Worm (Caenorhabditis elegans) whole organism, L3 larva: ENCODE results near the gene col-38.
A peak's percentile ranks its signal among the peaks of the same experiment; 100 is the strongest.

Experiments used
- R02D3.7 ChIP-seq: fragments of 150-350 bp; optimal IDR thresholded peaks from 2 replicates; lab custom pipeline; 2014; ENCODE audit warnings: missing biosample characterization, missing genetic modification characterization
- ZK546.5 ChIP-seq: sonication (generic microtip); optimal IDR thresholded peaks from 2 replicates; lab custom pipeline; 2017; ENCODE audit warnings: missing biosample characterization, missing genetic modification characterization
- aly-2 ChIP-seq: fragments of 150-350 bp; optimal IDR thresholded peaks from 2 replicates; lab custom pipeline; 2014; ENCODE audit warnings: missing biosample characterization, missing genetic modification characterization
- ama-1 ChIP-seq: fragments of 150-350 bp; optimal IDR thresholded peaks from 2 replicates; lab custom pipeline; 2018
- ceh-16 ChIP-seq: sonication (generic microtip); optimal IDR thresholded peaks from 2 replicates; lab custom pipeline; 2017; ENCODE audit warnings: missing biosample characterization, missing genetic modification characterization
- ceh-82 ChIP-seq: fragments of 150-350 bp; optimal IDR thresholded peaks from 2 replicates; lab custom pipeline; 2014; ENCODE audit warnings: missing biosample characterization, missing genetic modification characterization
- elt-1 ChIP-seq: fragments of 150-350 bp; optimal IDR thresholded peaks from 2 replicates; lab custom pipeline; 2014; ENCODE audit warnings: missing biosample characterization, missing genetic modification characterization
- elt-2 ChIP-seq: sonication (generic microtip); optimal IDR thresholded peaks from 2 replicates; lab custom pipeline; 2016; ENCODE audit warnings: missing genetic modification reagents, mild to moderate bottlenecking, missing genetic modification characterization, missing compliant biosample characterization
- elt-3 ChIP-seq, 3 experiments: fragments of 150-350 bp in 1 of 3; sonication (generic microtip) in 2 of 3; optimal IDR thresholded peaks; 2 replicates in 2 of 3; 4 replicates in 1 of 3; lab custom pipeline; 2014 to 2017; ENCODE audit warnings: missing biosample characterization in 3 of 3, missing genetic modification characterization in 3 of 3
- fkh-10 ChIP-seq: sonication (generic microtip); optimal IDR thresholded peaks from 2 replicates; lab custom pipeline; 2017; ENCODE audit warnings: missing biosample characterization, missing genetic modification reagents, missing genetic modification characterization
- fkh-2 ChIP-seq: fragments of 150-350 bp; optimal IDR thresholded peaks from 2 replicates; lab custom pipeline; 2014; ENCODE audit warnings: missing biosample characterization, missing genetic modification reagents, missing genetic modification characterization
- hmg-11 ChIP-seq: sonication (generic microtip); optimal IDR thresholded peaks from 2 replicates; lab custom pipeline; 2016; ENCODE audit warnings: missing genetic modification characterization, missing compliant biosample characterization
- lin-15B ChIP-seq: fragments of 150-350 bp; optimal IDR thresholded peaks from 2 replicates; lab custom pipeline; 2014; ENCODE audit warnings: missing biosample characterization, missing genetic modification characterization
- lin-39 ChIP-seq: fragments of 150-350 bp; optimal IDR thresholded peaks from 2 replicates; lab custom pipeline; 2018; ENCODE audit warnings: missing biosample characterization, missing genetic modification reagents, missing genetic modification characterization
- lsy-12 ChIP-seq: sonication (generic microtip); optimal IDR thresholded peaks from 2 replicates; lab custom pipeline; 2016; ENCODE audit warnings: mild to moderate bottlenecking, missing genetic modification characterization, missing compliant biosample characterization
- mdl-1 ChIP-seq: fragments of 150-350 bp; optimal IDR thresholded peaks from 2 replicates; lab custom pipeline; 2014; ENCODE audit warnings: missing biosample characterization, missing genetic modification characterization
- mml-1 ChIP-seq: fragments of 150-350 bp; sonication (generic microtip); optimal IDR thresholded peaks from 3 replicates; lab custom pipeline; 2014; ENCODE audit warnings: missing biosample characterization, missing genetic modification characterization
- nfya-1 ChIP-seq: sonication (generic microtip); optimal IDR thresholded peaks from 2 replicates; lab custom pipeline; 2017; ENCODE audit warnings: missing genetic modification characterization, mild to moderate bottlenecking, missing compliant biosample characterization, antibody characterized with exemption, moderate library complexity; ENCODE audit not compliant: insufficient read depth
- nhr-11 ChIP-seq: fragments of 150-350 bp; optimal IDR thresholded peaks from 2 replicates; lab custom pipeline; 2014; ENCODE audit warnings: missing biosample characterization, missing genetic modification characterization
- nhr-12 ChIP-seq: fragments of 150-350 bp; optimal IDR thresholded peaks from 2 replicates; lab custom pipeline; 2014; ENCODE audit warnings: missing biosample characterization, missing genetic modification characterization
- nhr-25 ChIP-seq: sonication (generic microtip); optimal IDR thresholded peaks from 2 replicates; lab custom pipeline; 2017; ENCODE audit warnings: missing biosample characterization, missing genetic modification characterization
- nhr-28 ChIP-seq: fragments of 150-350 bp; optimal IDR thresholded peaks from 2 replicates; lab custom pipeline; 2014; ENCODE audit warnings: missing biosample characterization, missing genetic modification characterization
- nhr-43 ChIP-seq: sonication (generic microtip); optimal IDR thresholded peaks from 2 replicates; lab custom pipeline; 2016; ENCODE audit warnings: mild to moderate bottlenecking, missing genetic modification characterization, missing compliant biosample characterization; ENCODE audit not compliant: poor library complexity, severe bottlenecking
- nhr-76 ChIP-seq: fragments of 150-350 bp; sonication (generic microtip); optimal IDR thresholded peaks from 5 replicates; lab custom pipeline; 2014; ENCODE audit warnings: missing biosample characterization, missing genetic modification characterization
- nhr-77 ChIP-seq: fragments of 150-350 bp; optimal IDR thresholded peaks from 2 replicates; lab custom pipeline; 2014; ENCODE audit warnings: missing biosample characterization, missing genetic modification characterization
- pqm-1 ChIP-seq: fragments of 150-350 bp; optimal IDR thresholded peaks from 2 replicates; lab custom pipeline; 2017; ENCODE audit warnings: missing biosample characterization, missing genetic modification characterization, inconsistent platforms
- sea-2 ChIP-seq: fragments of 150-350 bp; sonication (generic microtip); optimal IDR thresholded peaks from 4 replicates; lab custom pipeline; 2014; ENCODE audit warnings: missing biosample characterization, missing genetic modification reagents, missing genetic modification characterization
- skn-1 ChIP-seq: fragments of 150-350 bp; optimal IDR thresholded peaks from 2 replicates; lab custom pipeline; 2014; ENCODE audit warnings: missing biosample characterization, missing genetic modification characterization
- snpc-4 ChIP-seq: fragments of 150-350 bp; optimal IDR thresholded peaks from 2 replicates; lab custom pipeline; 2014; ENCODE audit warnings: missing biosample characterization, missing genetic modification characterization
- tbx-2 ChIP-seq: sonication (generic microtip); optimal IDR thresholded peaks from 2 replicates; lab custom pipeline; 2016; ENCODE audit warnings: mild to moderate bottlenecking, missing genetic modification characterization, missing compliant biosample characterization
- unc-62 ChIP-seq: fragments of 150-350 bp; sonication (generic microtip); optimal IDR thresholded peaks from 4 replicates; lab custom pipeline; 2014; ENCODE audit warnings: missing biosample characterization, missing genetic modification reagents, missing genetic modification characterization
- ztf-4 ChIP-seq: fragments of 150-350 bp; optimal IDR thresholded peaks from 2 replicates; lab custom pipeline; 2014; ENCODE audit warnings: missing biosample characterization, missing genetic modification characterization

Gene col-38

ce11 chrII:8610585-8610984, 41.7 kb upstream of the col-38 start:
- TF ChIP-seq nhr-11 (tag; lab: Kevin White, UChicago): no peak
- TF ChIP-seq pqm-1 (tag; lab: Kevin White, UChicago): no peak
- no peak for TF ChIP-seq elt-1
- TF ChIP-seq ceh-16 (tag; lab: Kevin White, UChicago): no peak
- TF ChIP-seq nhr-12: no peak
- no peak for TF ChIP-seq ZK546.5 (tag; lab: Kevin White, UChicago)
- no peak for TF ChIP-seq ztf-4 (tag; lab: Kevin White, UChicago)
- TF ChIP-seq ama-1 (lab: Kevin White, UChicago): no peak
- no peak for TF ChIP-seq nhr-28 (tag; lab: Kevin White, UChicago)
- no peak for TF ChIP-seq lin-39 (tag; lab: Kevin White, UChicago)
- TF ChIP-seq sea-2: no peak
- no peak for TF ChIP-seq skn-1 (tag; lab: Kevin White, UChicago)
- no peak for TF ChIP-seq tbx-2 (tag; lab: Kevin White, UChicago)

ce11 chrII:8610085-8610484, 41.2 kb upstream of the col-38 start, which contains the start of gene F28C6.9:
Gene F28C6.9, minus strand, starts transcription at chrII:8610185.
- TF ChIP-seq nhr-76 (no peak), lin-15B (tag; lab: Kevin White, UChicago) (no peak), hmg-11 (no peak), fkh-2 (tag; lab: Kevin White, UChicago) (no peak), lin-39 (tag; lab: Kevin White, UChicago) (no peak), mdl-1 (tag; lab: Kevin White, UChicago) (no peak), mml-1 (tag; lab: Kevin White, UChicago) (no peak), ztf-4 (tag; lab: Kevin White, UChicago) (no peak), ceh-16 (tag; lab: Kevin White, UChicago) (no peak), tbx-2 (tag; lab: Kevin White, UChicago) (no peak), elt-3 (tag; optimal IDR thresholded peaks at IDR 0.05; lab: Kevin White, UChicago) (no peak)
- TF ChIP-seq, all 47 proteins: peak for 0

- TF ChIP-seq nhr-25 (tag; lab: Kevin White, UChicago) (no peak), lin-15B (tag; lab: Kevin White, UChicago) (no peak), unc-62 (GFP tag; lab: Kevin White, UChicago) (no peak), snpc-4 (tag; lab: Kevin White, UChicago) (no peak), R02D3.7 (tag; lab: Kevin White, UChicago) (no peak), elt-1 (no peak), nhr-12 (no peak), nhr-28 (tag; lab: Kevin White, UChicago) (no peak)
These were observed 38.8 kb upstream of the col-38 start, which contains the start of gene F28C6.10 for ce11 chrII:8607662-8608061. Gene F28C6.10, plus strand, starts transcription at chrII:8607962.

- no peak for TF ChIP-seq nhr-28 (tag; lab: Kevin White, UChicago)
- TF ChIP-seq fkh-10 (GFP tag; lab: Kevin White, UChicago): no peak
- no peak for TF ChIP-seq lin-39 (tag; lab: Kevin White, UChicago)
- TF ChIP-seq aly-2: no peak
These were observed 37.7 kb upstream of the col-38 start, which contains the start of gene F28C6.8 for ce11 chrII:8606549-8606948. Gene F28C6.8, plus strand, starts transcription at chrII:8606849.

ce11 chrII:8603567-8604359, 34.9 kb upstream of the col-38 start, which contains the start of gene suf-1:
Gene suf-1, plus strand, starts transcription at chrII:8603846.
- TF ChIP-seq nhr-76 (peak; percentile 18), ceh-82 (tag; lab: Kevin White, UChicago) (peak; percentile 22), lsy-12 (peak; percentile 11), nhr-77 (tag; lab: Kevin White, UChicago) (no peak), ama-1 (lab: Kevin White, UChicago) (peak; percentile 30), nhr-43 (tag; lab: Kevin White, UChicago) (no peak), elt-2 (peak; percentile 24), nfya-1 (tag; lab: Kevin White, UChicago) (no peak)
